Fruit fly (Drosophila melanogaster) whole organism, embryonic: ENCODE data around the gene CG8135.

Experiments used
- Aef1 ChIP-seq: fragments of 200-800 bp; sonication (Bioruptor generic); IDR thresholded peaks from 3 replicates; pipeline ENCODE4 v1.3.6; 2022; ENCODE audit warnings: missing biosample characterization, missing genetic modification characterization
- Atf-2 ChIP-seq: fragments of 200-800 bp; sonication (Bioruptor generic); optimal IDR thresholded peaks from 2 replicates; lab custom pipeline; 2016; ENCODE audit warnings: missing biosample characterization, missing genetic modification characterization
- CG11093 ChIP-seq: fragments of 200-800 bp; sonication (Bioruptor generic); IDR thresholded peaks from 3 replicates; pipeline ENCODE4 v1.3.6; 2022; ENCODE audit warnings: missing biosample characterization, missing genetic modification characterization
- CG11398 ChIP-seq: fragments of 200-800 bp; sonication (Bioruptor generic); optimal IDR thresholded peaks from 2 replicates; lab custom pipeline; 2016; ENCODE audit warnings: missing biosample characterization, missing genetic modification characterization
- CG13287 ChIP-seq: fragments of 200-800 bp; sonication (Bioruptor generic); IDR thresholded peaks from 2 replicates; pipeline ENCODE4 v1.3.6; 2022; ENCODE audit warnings: missing biosample characterization, missing genetic modification characterization; ENCODE audit not compliant: partially characterized antibody
- CG15696 ChIP-seq: fragments of 200-800 bp; sonication (Bioruptor generic); optimal IDR thresholded peaks from 2 replicates; lab custom pipeline; 2019; ENCODE audit warnings: missing biosample characterization, mild to moderate bottlenecking, missing genetic modification characterization, moderate library complexity
- CG17186 ChIP-seq: fragments of 200-800 bp; sonication (Bioruptor generic); optimal IDR thresholded peaks from 3 replicates; lab custom pipeline; 2017; ENCODE audit warnings: missing biosample characterization, missing genetic modification reagents, missing genetic modification characterization
- CG17385 ChIP-seq: fragments of 200-800 bp; sonication (Bioruptor generic); optimal IDR thresholded peaks from 3 replicates; lab custom pipeline; 2018; ENCODE audit warnings: missing biosample characterization, mild to moderate bottlenecking, missing genetic modification characterization
- CG17802 ChIP-seq: fragments of 200-800 bp; sonication (Bioruptor generic); optimal IDR thresholded peaks from 2 replicates; lab custom pipeline; 2018; ENCODE audit warnings: missing biosample characterization, mild to moderate bottlenecking, missing genetic modification characterization, moderate library complexity
- CG17829 ChIP-seq: fragments of 200-800 bp; optimal IDR thresholded peaks from 2 replicates; lab custom pipeline; 2019; ENCODE audit warnings: missing biosample characterization, mild to moderate bottlenecking, missing genetic modification characterization, moderate library complexity
- CG18262 ChIP-seq: fragments of 200-800 bp; optimal IDR thresholded peaks from 3 replicates; lab custom pipeline; 2019; ENCODE audit warnings: missing biosample characterization, mild to moderate bottlenecking, missing genetic modification characterization, moderate library complexity
- CG2875 ChIP-seq: fragments of 200-800 bp; sonication (Bioruptor generic); optimal IDR thresholded peaks from 2 replicates; lab custom pipeline; 2017; ENCODE audit warnings: missing biosample characterization, mild to moderate bottlenecking, missing genetic modification characterization, missing genetic modification reagents
- CG32532 ChIP-seq: fragments of 200-800 bp; sonication (Bioruptor generic); IDR thresholded peaks from 2 replicates; pipeline ENCODE4 v1.3.6; 2022; ENCODE audit warnings: missing biosample characterization, missing genetic modification characterization
- CG3281 ChIP-seq: fragments of 200-800 bp; sonication (Bioruptor generic); optimal IDR thresholded peaks from 3 replicates; lab custom pipeline; 2017; ENCODE audit warnings: missing biosample characterization, mild to moderate bottlenecking, missing genetic modification characterization
- CG33557 ChIP-seq: fragments of 200-800 bp; sonication (Bioruptor generic); optimal IDR thresholded peaks from 2 replicates; lab custom pipeline; 2019; ENCODE audit warnings: missing biosample characterization, mild to moderate bottlenecking, missing genetic modification characterization, moderate library complexity
- CG6654 ChIP-seq: fragments of 200-800 bp; sonication (Bioruptor generic); optimal IDR thresholded peaks from 2 replicates; lab custom pipeline; 2017; ENCODE audit warnings: missing biosample characterization, mild to moderate bottlenecking, missing genetic modification characterization
- CG8290 ChIP-seq, 3 experiments: fragments of 200-800 bp; sonication (Bioruptor generic); optimal IDR thresholded peaks; 2 replicates each; lab custom pipeline; 2016 to 2019; ENCODE audit warnings: missing biosample characterization in 3 of 3, missing genetic modification characterization in 3 of 3, mild to moderate bottlenecking in 2 of 3, moderate library complexity in 1 of 3
- CG8765 ChIP-seq: fragments of 200-800 bp; sonication (Bioruptor generic); IDR thresholded peaks from 2 replicates; pipeline ENCODE4 v1.3.6; 2022; ENCODE audit warnings: missing biosample characterization, missing genetic modification characterization
- CG8924 ChIP-seq: fragments of 200-800 bp; optimal IDR thresholded peaks from 3 replicates; lab custom pipeline; 2019; ENCODE audit warnings: missing biosample characterization, mild to moderate bottlenecking, missing genetic modification characterization, moderate library complexity
- CG9215 ChIP-seq: fragments of 200-800 bp; sonication (Bioruptor generic); IDR thresholded peaks from 2 replicates; pipeline ENCODE4 v1.3.6; 2022; ENCODE audit warnings: missing biosample characterization, missing genetic modification characterization
- Dll ChIP-seq: fragments of 200-800 bp; sonication (Bioruptor generic); IDR thresholded peaks from 4 replicates; pipeline ENCODE4 v1.3.6; 2022; ENCODE audit warnings: missing biosample characterization, missing genetic modification characterization; ENCODE audit not compliant: partially characterized antibody
- GATAe ChIP-seq: fragments of 200-800 bp; sonication (Bioruptor generic); conservative IDR thresholded peaks from 2 replicates; pipeline ENCODE4 v1.3.6; 2022; ENCODE audit warnings: missing biosample characterization, missing genetic modification characterization
- HmgZ ChIP-seq: fragments of 200-800 bp; sonication (Bioruptor generic); optimal IDR thresholded peaks from 2 replicates; lab custom pipeline; 2018; ENCODE audit warnings: missing biosample characterization, mild to moderate bottlenecking, missing genetic modification characterization
- MTF-1 ChIP-seq: fragments of 200-800 bp; sonication (Bioruptor generic); optimal IDR thresholded peaks from 2 replicates; lab custom pipeline; 2018; ENCODE audit warnings: missing biosample characterization, mild to moderate bottlenecking, missing genetic modification characterization, borderline replicate concordance
- NC2β ChIP-seq: fragments of 200-800 bp; sonication (Bioruptor generic); optimal IDR thresholded peaks from 2 replicates; lab custom pipeline; 2016; ENCODE audit warnings: missing biosample characterization, missing genetic modification characterization
- NK7.1 ChIP-seq: fragments of 200-800 bp; sonication (Bioruptor generic); optimal IDR thresholded peaks from 3 replicates; lab custom pipeline; 2016; ENCODE audit warnings: missing biosample characterization, missing genetic modification characterization
- PHDP ChIP-seq: fragments of 200-800 bp; sonication (Bioruptor generic); optimal IDR thresholded peaks from 3 replicates; lab custom pipeline; 2018; ENCODE audit warnings: missing biosample characterization, mild to moderate bottlenecking, missing genetic modification characterization, moderate library complexity
- Tbp ChIP-seq: fragments of >200 bp; optimal IDR thresholded peaks from 2 replicates; lab custom pipeline; 2018; ENCODE audit warnings: missing biosample characterization, missing genetic modification characterization
- Usf ChIP-seq: fragments of 200-800 bp; sonication (Bioruptor generic); optimal IDR thresholded peaks from 2 replicates; lab custom pipeline; 2017; ENCODE audit warnings: missing genotype, missing biosample characterization, missing genetic modification characterization
- Xrp1 ChIP-seq: fragments of 200-800 bp; sonication (Bioruptor generic); IDR thresholded peaks from 2 replicates; pipeline ENCODE4 v1.3.6; 2022; ENCODE audit warnings: missing biosample characterization, missing genetic modification characterization
- ac ChIP-seq: fragments of 200-800 bp; sonication (Bioruptor generic); optimal IDR thresholded peaks from 3 replicates; lab custom pipeline; 2017; ENCODE audit warnings: missing biosample characterization, mild to moderate bottlenecking, missing genetic modification characterization
- al ChIP-seq: fragments of 200-800 bp; sonication (Bioruptor generic); IDR thresholded peaks from 2 replicates; pipeline ENCODE4 v1.3.6; 2022; ENCODE audit warnings: missing biosample characterization, missing genetic modification characterization
- bsh ChIP-seq, 2 experiments: fragments of 200-800 bp; sonication (Bioruptor generic); optimal IDR thresholded peaks; 2 replicates each; lab custom pipeline; 2017 to 2018; ENCODE audit warnings: mild to moderate bottlenecking in 2 of 2, missing biosample characterization in 2 of 2, missing genetic modification characterization in 2 of 2, moderate library complexity in 1 of 2
- btn ChIP-seq: fragments of 200-800 bp; sonication (Bioruptor generic); optimal IDR thresholded peaks from 2 replicates; lab custom pipeline; 2016; ENCODE audit warnings: missing biosample characterization, missing genetic modification characterization
- chm ChIP-seq: fragments of 200-800 bp; sonication (Bioruptor generic); IDR thresholded peaks from 2 replicates; pipeline ENCODE4 v1.3.6; 2022; ENCODE audit warnings: missing biosample characterization, missing genetic modification characterization
- ftz-f1 ChIP-seq: fragments of 200-800 bp; sonication (Bioruptor generic); optimal IDR thresholded peaks from 2 replicates; lab custom pipeline; 2016; ENCODE audit warnings: missing biosample characterization, missing genetic modification characterization
- fu2 ChIP-seq: fragments of 200-800 bp; sonication (Bioruptor generic); optimal IDR thresholded peaks from 2 replicates; lab custom pipeline; 2016; ENCODE audit warnings: missing biosample characterization, missing genetic modification characterization
- gsb-n ChIP-seq: fragments of 200-800 bp; sonication (Bioruptor generic); optimal IDR thresholded peaks from 3 replicates; lab custom pipeline; 2018; ENCODE audit warnings: missing biosample characterization, mild to moderate bottlenecking, missing genetic modification characterization
- jumu ChIP-seq: fragments of 200-800 bp; sonication (Bioruptor generic); optimal IDR thresholded peaks from 3 replicates; lab custom pipeline; 2016; ENCODE audit warnings: missing biosample characterization, missing genetic modification characterization
- lmd ChIP-seq: fragments of 200-800 bp; sonication (Bioruptor generic); IDR thresholded peaks from 2 replicates; pipeline ENCODE4 v1.3.6; 2022; ENCODE audit warnings: missing biosample characterization, missing genetic modification characterization
- mirr ChIP-seq: fragments of 200-800 bp; sonication (Bioruptor generic); optimal IDR thresholded peaks from 3 replicates; lab custom pipeline; 2018; ENCODE audit warnings: missing biosample characterization, mild to moderate bottlenecking, missing genetic modification characterization
- nmo ChIP-seq: fragments of 200-800 bp; sonication (Bioruptor generic); optimal IDR thresholded peaks from 2 replicates; lab custom pipeline; 2018; ENCODE audit warnings: missing biosample characterization, mild to moderate bottlenecking, missing genetic modification characterization, moderate library complexity
- pho ChIP-seq: fragments of 200-800 bp; sonication (Bioruptor generic); optimal IDR thresholded peaks from 2 replicates; lab custom pipeline; 2016; ENCODE audit warnings: missing biosample characterization, missing genetic modification characterization
- ranshi ChIP-seq: fragments of 200-800 bp; sonication (Bioruptor generic); IDR thresholded peaks from 2 replicates; pipeline ENCODE4 v1.3.6; 2022; ENCODE audit warnings: missing biosample characterization, missing genetic modification characterization
- slp2 ChIP-seq: fragments of 200-800 bp; sonication (Bioruptor generic); optimal IDR thresholded peaks from 2 replicates; lab custom pipeline; 2016; ENCODE audit warnings: missing biosample characterization, missing genetic modification characterization
- sr ChIP-seq: fragments of 200-800 bp; sonication (Bioruptor generic); IDR thresholded peaks from 3 replicates; pipeline ENCODE4 v1.3.6; 2022; ENCODE audit warnings: missing biosample characterization, missing genetic modification characterization
- tin ChIP-seq: fragments of 200-800 bp; sonication (Bioruptor generic); optimal IDR thresholded peaks from 3 replicates; lab custom pipeline; 2016; ENCODE audit warnings: missing biosample characterization, missing genetic modification characterization
- wek ChIP-seq: fragments of 200-800 bp; sonication (Bioruptor generic); optimal IDR thresholded peaks from 3 replicates; lab custom pipeline; 2018; ENCODE audit warnings: missing biosample characterization, mild to moderate bottlenecking, missing genetic modification characterization, moderate library complexity

Gene CG8135

dm6 chr3R:9434543-9435407, 30.6 kb downstream of the CG8135 start (continued):
- TF ChIP-seq fu2 (GFP tag; lab: Kevin White, UChicago): peak; percentile 74
- TF ChIP-seq al (GFP tag; lab: Robert Waterston, UW): peak; percentile 89
- TF ChIP-seq CG8765 (GFP tag; lab: Robert Waterston, UW): no peak
- TF ChIP-seq Aef1 (GFP tag; lab: Robert Waterston, UW): peak; percentile 51
- TF ChIP-seq NC2β (GFP tag; lab: Kevin White, UChicago): peak; percentile 62
- TF ChIP-seq NK7.1 (GFP tag; lab: Kevin White, UChicago): peak; percentile 67
- TF ChIP-seq CG2875 (GFP tag; lab: Kevin White, UChicago): peak; percentile 56
- TF ChIP-seq wek (GFP tag; lab: Kevin White, UChicago): no peak
- TF ChIP-seq gsb-n (tag; lab: Kevin White, UChicago): peak; percentile 75
- peak; percentile 65; the same call in 1 of the 2 replicates for TF ChIP-seq chm (GFP tag; lab: Robert Waterston, UW)
- peak; percentile 84 for TF ChIP-seq mirr (GFP tag; lab: Kevin White, UChicago)
- TF ChIP-seq CG3281 (GFP tag; lab: Kevin White, UChicago): peak; percentile 87
- peak; percentile 57 for TF ChIP-seq CG6654 (GFP tag; lab: Kevin White, UChicago)
- peak; percentile 67 for TF ChIP-seq Atf-2 (GFP tag; lab: Kevin White, UChicago)
- TF ChIP-seq GATAe: peak; percentile 71
- peak; percentile 45 for TF ChIP-seq btn (GFP tag; lab: Kevin White, UChicago)
- 0 out of 3 replicates have a peak, but pooled peaks have one; percentile 32 for TF ChIP-seq sr (GFP tag; lab: Robert Waterston, UW)
- TF ChIP-seq CG17829 (tag; lab: Kevin White, UChicago): peak; percentile 83
- no peak for TF ChIP-seq Tbp (GFP tag; lab: Kevin White, UChicago)
- TF ChIP-seq CG17385 (GFP tag; lab: Kevin White, UChicago): peak; percentile 84
- TF ChIP-seq CG33557 (GFP tag; lab: Kevin White, UChicago): peak; percentile 41
- TF ChIP-seq CG8924 (tag; lab: Kevin White, UChicago): peak; percentile 91
- TF ChIP-seq PHDP (tag; lab: Kevin White, UChicago): peak; percentile 92
- TF ChIP-seq ac (GFP tag; lab: Kevin White, UChicago): no peak
- TF ChIP-seq lmd: peak; percentile 84
- peak; percentile 90 for TF ChIP-seq CG32532 (GFP tag; lab: Robert Waterston, UW)
- peak in 1 of 2 experiments; percentile 89 for TF ChIP-seq bsh (GFP tag; optimal IDR thresholded peaks at IDR 0.05; lab: Kevin White, UChicago)
- TF ChIP-seq CG8290 (GFP tag; optimal IDR thresholded peaks at IDR 0.05; lab: Kevin White, UChicago): peak; percentile 54
- peak in 1 of 2 experiments; percentile 18 for TF ChIP-seq CG8290 (tag; optimal IDR thresholded peaks at IDR 0.05; lab: Kevin White, UChicago)
- TF ChIP-seq CG17186 (GFP tag; lab: Kevin White, UChicago): no peak
- peak; percentile 85 for TF ChIP-seq CG18262 (tag; lab: Kevin White, UChicago)
- TF ChIP-seq CG15696 (tag; lab: Kevin White, UChicago): peak; percentile 59
- TF ChIP-seq tin (GFP tag; lab: Kevin White, UChicago): peak; percentile 74
- no peak for TF ChIP-seq Dll (GFP tag; lab: Robert Waterston, UW)
- peak; percentile 78 for TF ChIP-seq CG9215 (GFP tag; lab: Robert Waterston, UW)
- TF ChIP-seq CG13287 (GFP tag; lab: Robert Waterston, UW): no peak
- TF ChIP-seq ranshi (GFP tag; lab: Robert Waterston, UW): peak; percentile 88; the same call in 1 of the 2 replicates
- peak; percentile 38 for TF ChIP-seq MTF-1
- TF ChIP-seq pho (GFP tag; lab: Kevin White, UChicago): peak; percentile 82
- TF ChIP-seq ftz-f1 (GFP tag; lab: Kevin White, UChicago): no peak
- TF ChIP-seq CG11093: peak; percentile 74; the same call in 2 of the 3 replicates
- peak; percentile 88 for TF ChIP-seq nmo
- peak; percentile 49 for TF ChIP-seq Usf (GFP tag; lab: Kevin White, UChicago)
- TF ChIP-seq Xrp1 (GFP tag; lab: Robert Waterston, UW): peak; percentile 87
- peak; percentile 10 for TF ChIP-seq CG11398 (GFP tag; lab: Kevin White, UChicago)
- TF ChIP-seq jumu (GFP tag; lab: Kevin White, UChicago): peak; percentile 78
- TF ChIP-seq HmgZ (tag; lab: Kevin White, UChicago): peak; percentile 78
- TF ChIP-seq CG17802 (tag; lab: Kevin White, UChicago): peak; percentile 35
- peak; percentile 72 for TF ChIP-seq slp2
